Worm (Caenorhabditis elegans): ENCODE results near the gene ZK1128.1.

- TF ChIP-seq ama-1 (optimal IDR thresholded peaks at IDR 0.05): no peak
- TF ChIP-seq hnd-1 (tag; optimal IDR thresholded peaks at IDR 0.05): no peak
- TF ChIP-seq scrt-1 (GFP tag; IDR thresholded peaks at IDR 0.05): no peak
- no peak for TF ChIP-seq pes-1 (GFP tag; IDR thresholded peaks at IDR 0.05)
- TF ChIP-seq ceh-13 (GFP tag; optimal IDR thresholded peaks at IDR 0.05): no peak
- no peak for TF ChIP-seq F13C5.2 (tag; optimal IDR thresholded peaks at IDR 0.05)
- TF ChIP-seq flt-1 (GFP tag; IDR thresholded peaks at IDR 0.05): no peak
- no peak for TF ChIP-seq tbx-11 (GFP tag; IDR thresholded peaks at IDR 0.05)
- no peak for TF ChIP-seq hmg-4 (GFP tag; optimal IDR thresholded peaks at IDR 0.05)
- TF ChIP-seq ceh-36 (tag; optimal IDR thresholded peaks at IDR 0.05): no peak
- TF ChIP-seq tbx-37 (GFP tag; conservative IDR thresholded peaks at IDR 0.05): no peak
- TF ChIP-seq aly-1 (tag; optimal IDR thresholded peaks at IDR 0.05): no peak
- no peak for TF ChIP-seq ets-7 (tag; optimal IDR thresholded peaks at IDR 0.05)
- TF ChIP-seq tra-4 (tag; optimal IDR thresholded peaks at IDR 0.05): no peak
Measured at ce11 chrIII:10153003-10153402, 38.4 kb upstream of the ZK1128.1 start.

Measured in whole organism, early embryonic.